Fruit fly (Drosophila melanogaster) whole organism, wandering third instar larva: ENCODE measurements around the gene CG31680.

Experiments
- Abd-B ChIP-seq: fragments of >200 bp; optimal IDR thresholded peaks from 2 replicates; lab custom pipeline; 2017; ENCODE audit warnings: missing biosample characterization, missing genetic modification characterization
- CG32264 ChIP-seq: fragments of 200-800 bp; sonication (Bioruptor generic); optimal IDR thresholded peaks from 2 replicates; lab custom pipeline; 2016; ENCODE audit warnings: missing biosample characterization, missing genetic modification characterization
- CG9705 ChIP-seq: fragments of 200-800 bp; sonication (Bioruptor generic); optimal IDR thresholded peaks from 2 replicates; lab custom pipeline; 2018; ENCODE audit warnings: missing biosample characterization, mild to moderate bottlenecking, missing genetic modification characterization
- CrebA ChIP-seq: fragments of 200-800 bp; sonication (Bioruptor generic); optimal IDR thresholded peaks from 2 replicates; lab custom pipeline; 2016; ENCODE audit warnings: missing biosample characterization, mild to moderate bottlenecking, missing genetic modification characterization, borderline replicate concordance
- Dfd ChIP-seq: fragments of >200 bp; optimal IDR thresholded peaks from 2 replicates; lab custom pipeline; 2017; ENCODE audit warnings: missing biosample characterization, missing genetic modification characterization
- Dif ChIP-seq: fragments of 200-275, 200-300 bp; sonication (Bioruptor generic); optimal IDR thresholded peaks from 2 replicates; lab custom pipeline; 2018; ENCODE audit warnings: missing biosample characterization, missing genetic modification characterization; ENCODE audit not compliant: partially characterized antibody
- GATAd ChIP-seq: sonication (Bioruptor generic); optimal IDR thresholded peaks from 2 replicates; lab custom pipeline; 2016; ENCODE audit warnings: missing biosample characterization, missing genetic modification characterization
- HLH106 ChIP-seq: fragments of 200-800 bp; optimal IDR thresholded peaks from 3 replicates; lab custom pipeline; 2019; ENCODE audit warnings: missing biosample characterization, mild to moderate bottlenecking, missing genetic modification characterization, moderate library complexity
- Hnf4 ChIP-seq: fragments of 200-800 bp; sonication (Bioruptor generic); optimal IDR thresholded peaks from 2 replicates; lab custom pipeline; 2016; ENCODE audit warnings: missing biosample characterization, mild to moderate bottlenecking, missing genetic modification characterization
- Hr78 ChIP-seq: fragments of >200 bp; optimal IDR thresholded peaks from 2 replicates; lab custom pipeline; 2017; ENCODE audit warnings: missing biosample characterization, missing genetic modification characterization
- Hr83 ChIP-seq: fragments of 200-300 bp; sonication (Bioruptor generic); optimal IDR thresholded peaks from 2 replicates; lab custom pipeline; 2016; ENCODE audit warnings: missing biosample characterization, mild to moderate bottlenecking, missing genetic modification characterization, moderate library complexity; ENCODE audit not compliant: poor library complexity, severe bottlenecking
- Jra ChIP-seq: sonication (Bioruptor generic); optimal IDR thresholded peaks from 2 replicates; lab custom pipeline; 2016; ENCODE audit warnings: missing biosample characterization, missing genetic modification characterization
- Mio ChIP-seq: sonication (Bioruptor generic); optimal IDR thresholded peaks from 2 replicates; lab custom pipeline; 2016; ENCODE audit warnings: missing biosample characterization, missing genetic modification characterization
- Myc ChIP-seq: fragments of >200 bp; optimal IDR thresholded peaks from 2 replicates; lab custom pipeline; 2017
- N ChIP-seq: fragments of >200 bp; optimal IDR thresholded peaks from 2 replicates; lab custom pipeline; 2018; ENCODE audit warnings: missing biosample characterization, missing external identifiers, missing genetic modification characterization
- OdsH ChIP-seq: fragments of 200-800 bp; sonication (Bioruptor generic); optimal IDR thresholded peaks from 2 replicates; lab custom pipeline; 2016; ENCODE audit warnings: missing biosample characterization, mild to moderate bottlenecking, missing genetic modification characterization
- Rel ChIP-seq, 2 experiments: fragments of 200-800 bp; sonication (Bioruptor generic) in 1 of 2; optimal IDR thresholded peaks; 2 replicates in 1 of 2; 3 replicates in 1 of 2; lab custom pipeline; 2016 to 2019; ENCODE audit warnings: mild to moderate bottlenecking in 2 of 2, missing biosample characterization in 2 of 2, missing genetic modification characterization in 2 of 2, moderate library complexity in 1 of 2
- Sp1 ChIP-seq: fragments of 200-800 bp; sonication (Bioruptor generic); optimal IDR thresholded peaks from 3 replicates; lab custom pipeline; 2019; ENCODE audit warnings: missing biosample characterization, mild to moderate bottlenecking, missing genetic modification characterization, moderate library complexity
- Vsx2 ChIP-seq: fragments of 200-300, 225-300 bp; sonication (Bioruptor generic); optimal IDR thresholded peaks from 2 replicates; lab custom pipeline; 2018; ENCODE audit warnings: missing biosample characterization, missing genetic modification characterization; ENCODE audit not compliant: partially characterized antibody
- br ChIP-seq: fragments of 200-800 bp; sonication (Bioruptor generic); optimal IDR thresholded peaks from 2 replicates; lab custom pipeline; 2016; ENCODE audit warnings: missing biosample characterization, missing genetic modification characterization
- brk ChIP-seq: fragments of 200-800 bp; sonication (Bioruptor generic); optimal IDR thresholded peaks from 2 replicates; lab custom pipeline; 2016; ENCODE audit warnings: missing biosample characterization, mild to moderate bottlenecking, missing genetic modification characterization
- dl ChIP-seq, 2 experiments: fragments of 175-275, 200-275 bp in 1 of 2; fragments of 200-275 bp in 1 of 2; sonication (Bioruptor generic); optimal IDR thresholded peaks; lab custom pipeline; 2018; ENCODE audit warnings: mild to moderate bottlenecking in 2 of 2, missing biosample characterization in 2 of 2, missing genetic modification characterization in 2 of 2, moderate library complexity in 2 of 2; ENCODE audit not compliant: partially characterized antibody in 2 of 2, insufficient read depth in 1 of 2
- dmrt93B ChIP-seq: fragments of 200-800 bp; sonication (Bioruptor generic); optimal IDR thresholded peaks from 2 replicates; lab custom pipeline; 2018; ENCODE audit warnings: missing biosample characterization, mild to moderate bottlenecking, missing genetic modification characterization
- dsf ChIP-seq: sonication (Bioruptor generic); optimal IDR thresholded peaks from 2 replicates; lab custom pipeline; 2016; ENCODE audit warnings: missing biosample characterization, missing genetic modification characterization, borderline replicate concordance
- ey ChIP-seq: fragments of 200-800 bp; sonication (Bioruptor generic); optimal IDR thresholded peaks from 2 replicates; lab custom pipeline; 2016; ENCODE audit warnings: missing biosample characterization, missing genetic modification characterization
- foxo ChIP-seq, 2 experiments: fragments of 200-800 bp; sonication (Bioruptor generic); optimal IDR thresholded peaks; 2 replicates in 1 of 2; 3 replicates in 1 of 2; lab custom pipeline; 2016 to 2017; ENCODE audit warnings: missing biosample characterization in 2 of 2, missing genetic modification characterization in 2 of 2
- fru ChIP-seq: fragments of 200-800 bp; sonication (Bioruptor generic); optimal IDR thresholded peaks from 3 replicates; lab custom pipeline; 2016; ENCODE audit warnings: missing biosample characterization, mild to moderate bottlenecking, missing genetic modification characterization
- h ChIP-seq: fragments of 200-800 bp; sonication (Bioruptor generic); optimal IDR thresholded peaks from 3 replicates; lab custom pipeline; 2016; ENCODE audit warnings: missing biosample characterization, mild to moderate bottlenecking, missing genetic modification characterization
- jim ChIP-seq: fragments of 175-275, 200-325 bp; sonication (Bioruptor generic); optimal IDR thresholded peaks from 2 replicates; lab custom pipeline; 2016; ENCODE audit warnings: missing biosample characterization, mild to moderate bottlenecking, missing genetic modification characterization
- lola ChIP-seq: fragments of >200 bp; optimal IDR thresholded peaks from 2 replicates; lab custom pipeline; 2017; ENCODE audit warnings: missing biosample characterization, missing genetic modification characterization
- pan ChIP-seq: fragments of >200 bp; optimal IDR thresholded peaks from 2 replicates; lab custom pipeline; 2017
- psq ChIP-seq: fragments of 200-800 bp; sonication (Bioruptor generic); optimal IDR thresholded peaks from 3 replicates; lab custom pipeline; 2017; ENCODE audit warnings: missing biosample characterization, mild to moderate bottlenecking, missing genetic modification characterization, moderate library complexity
- rgr ChIP-seq: fragments of 200-800 bp; sonication (Bioruptor generic); optimal IDR thresholded peaks from 3 replicates; lab custom pipeline; 2016; ENCODE audit warnings: missing biosample characterization, mild to moderate bottlenecking, missing genetic modification characterization
- sage ChIP-seq: fragments of 200-800 bp; sonication (Bioruptor generic); optimal IDR thresholded peaks from 2 replicates; lab custom pipeline; 2016; ENCODE audit warnings: missing biosample characterization, mild to moderate bottlenecking, missing genetic modification characterization
- sv ChIP-seq: fragments of 200-800 bp; sonication (Bioruptor generic); optimal IDR thresholded peaks from 3 replicates; lab custom pipeline; 2016; ENCODE audit warnings: missing biosample characterization, missing genetic modification characterization
- usp ChIP-seq: fragments of >200 bp; optimal IDR thresholded peaks from 2 replicates; lab custom pipeline; 2017; ENCODE audit warnings: missing biosample characterization, missing genetic modification characterization
- woc ChIP-seq: sonication (Bioruptor generic); optimal IDR thresholded peaks from 2 replicates; lab custom pipeline; 2016; ENCODE audit warnings: missing biosample characterization, mild to moderate bottlenecking, missing genetic modification characterization

Gene CG31680

DNA sequence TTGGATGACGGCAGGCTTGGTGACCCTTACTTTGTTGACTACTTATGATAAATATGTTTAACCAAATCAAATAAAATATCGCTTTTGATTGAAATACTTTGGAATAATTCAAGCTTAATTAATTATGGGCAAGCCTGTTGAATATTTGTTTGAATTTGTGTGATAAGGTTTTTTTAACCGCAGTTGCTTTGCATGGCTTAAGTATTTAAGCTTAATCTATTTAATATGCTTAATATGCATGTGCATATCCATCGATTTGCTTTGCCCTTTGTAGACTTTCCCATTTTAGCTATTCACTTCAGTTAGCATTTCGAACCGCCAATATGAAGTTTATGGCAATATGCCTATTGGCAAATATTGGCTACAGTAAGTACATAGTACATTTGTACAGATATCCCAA lies 696 bp downstream of the CG31680 start, which contains the start of gene Sfp38D:
Sfp38D (plus strand) TSS at position 301 of the 400 bp plus-strand sequence.
- TF ChIP-seq dsf (GFP tag; lab: Kevin White, UChicago) (no peak), dmrt93B (no peak), lola (no peak), Dif (no peak), CG9705 (GFP tag; lab: Kevin White, UChicago) (no peak), Abd-B (GFP tag; lab: Kevin White, UChicago) (no peak), Mio (GFP tag; lab: Kevin White, UChicago) (no peak), ey (GFP tag; lab: Kevin White, UChicago) (no peak), Jra (GFP tag; lab: Kevin White, UChicago) (no peak)

dm6 chr2L:20643144-20643543 lies 3.2 kb downstream of the CG31680 start, which contains the start of gene CG17470:
CG17470 (minus strand) TSS chr2L:20643244.
- TF ChIP-seq Vsx2 (GFP tag; lab: Kevin White, UChicago) = no peak
- TF ChIP-seq Dif = no peak
- TF ChIP-seq h (GFP tag; lab: Kevin White, UChicago) = no peak
- no peak for TF ChIP-seq Jra (GFP tag; lab: Kevin White, UChicago)
- TF ChIP-seq lola = no peak
- TF ChIP-seq CG32264 = no peak
- TF ChIP-seq Sp1 (GFP tag; lab: Kevin White, UChicago) = no peak
- TF ChIP-seq Myc (lab: Kevin White, UChicago) = no peak
- no peak for TF ChIP-seq CG9705 (GFP tag; lab: Kevin White, UChicago)
- no peak for TF ChIP-seq GATAd (GFP tag; lab: Kevin White, UChicago)
- TF ChIP-seq N = no peak
- no peak for TF ChIP-seq rgr (GFP tag; lab: Kevin White, UChicago)
- TF ChIP-seq brk (GFP tag; lab: Kevin White, UChicago) = no peak

DNA sequence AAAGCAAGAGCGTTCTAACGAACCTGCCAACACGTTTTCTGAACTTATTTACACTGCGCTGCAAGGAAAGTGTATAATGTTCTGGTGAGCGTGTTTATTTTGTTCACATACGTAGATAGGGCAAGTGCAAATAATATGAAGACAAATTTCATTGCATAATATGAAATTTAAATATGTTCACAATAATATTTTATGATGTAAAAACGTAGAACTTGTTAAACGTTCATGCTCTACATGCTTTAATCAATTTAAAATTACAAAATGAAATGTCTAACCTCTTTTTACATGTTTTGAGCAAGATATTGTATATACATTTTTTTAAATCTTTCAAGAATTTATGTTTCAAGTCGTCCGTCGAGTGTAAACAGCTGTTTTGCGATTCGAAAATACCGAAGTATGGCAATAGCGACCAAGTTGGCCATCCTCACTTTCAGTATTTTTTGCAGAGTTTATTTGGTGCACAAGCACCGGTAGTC lies 5.5 kb downstream of the CG31680 start, which contains the start of the genes phr6-4 and CG2608:
phr6-4 (minus strand) TSS at position 398 of the 476 bp plus-strand sequence.
CG2608 (plus strand) TSS at position 429 of the 476 bp plus-strand sequence.
- peak; percentile 93 for TF ChIP-seq rgr (GFP tag; lab: Kevin White, UChicago)
- TF ChIP-seq Rel (GFP tag; optimal IDR thresholded peaks at IDR 0.05; lab: Kevin White, UChicago) = no peak
- TF ChIP-seq Rel (tag; optimal IDR thresholded peaks at IDR 0.05; lab: Kevin White, UChicago) = peak; percentile 68
- peak; percentile 91 for TF ChIP-seq h (GFP tag; lab: Kevin White, UChicago)
- TF ChIP-seq usp (GFP tag; lab: Kevin White, UChicago) = no peak
- TF ChIP-seq CrebA (GFP tag; lab: Kevin White, UChicago) = no peak
- TF ChIP-seq Jra (GFP tag; lab: Kevin White, UChicago) = peak; percentile 80
- peak; percentile 53 for TF ChIP-seq GATAd (GFP tag; lab: Kevin White, UChicago)
- peak; percentile 95 for TF ChIP-seq HLH106
- TF ChIP-seq pan (lab: Kevin White, UChicago) = no peak
- TF ChIP-seq CG32264 = peak; percentile 58
- TF ChIP-seq Sp1 (GFP tag; lab: Kevin White, UChicago) = peak; percentile 94
- no peak for TF ChIP-seq Abd-B (GFP tag; lab: Kevin White, UChicago)
- peak in 1 of 2 experiments; percentile 95 for TF ChIP-seq foxo (GFP tag; optimal IDR thresholded peaks at IDR 0.05; lab: Kevin White, UChicago)
- TF ChIP-seq woc = peak; percentile 80
- TF ChIP-seq Mio (GFP tag; lab: Kevin White, UChicago) = peak; percentile 59
- no peak for TF ChIP-seq dl (GFP tag; optimal IDR thresholded peaks at IDR 0.05; lab: Kevin White, UChicago; ENCODE audit: insufficient read depth in 1 of 2, partially characterized antibody in 2 of 2)
- TF ChIP-seq CG9705 (GFP tag; lab: Kevin White, UChicago) = peak; percentile 87
- TF ChIP-seq Hnf4 (GFP tag; lab: Kevin White, UChicago) = peak; percentile 82
- peak; percentile 91 for TF ChIP-seq OdsH (GFP tag; lab: Kevin White, UChicago)
- TF ChIP-seq Hr83 (GFP tag; lab: Kevin White, UChicago) = peak; percentile 56
- TF ChIP-seq sv (GFP tag; lab: Kevin White, UChicago) = peak; percentile 84
- no peak for TF ChIP-seq jim (GFP tag; lab: Kevin White, UChicago)
- peak; percentile 87 for TF ChIP-seq br (GFP tag; lab: Kevin White, UChicago)
- TF ChIP-seq fru (GFP tag; lab: Kevin White, UChicago) = peak; percentile 91
- TF ChIP-seq sage (GFP tag; lab: Kevin White, UChicago) = no peak
- peak; percentile 85 for TF ChIP-seq psq (GFP tag; lab: Kevin White, UChicago)
- TF ChIP-seq Hr78 (GFP tag; lab: Kevin White, UChicago) = no peak
- no peak for TF ChIP-seq lola
- peak; percentile 88 for TF ChIP-seq ey (GFP tag; lab: Kevin White, UChicago)
- peak; percentile 92 for TF ChIP-seq brk (GFP tag; lab: Kevin White, UChicago)
- peak; percentile 60 for TF ChIP-seq dsf (GFP tag; lab: Kevin White, UChicago)
- TF ChIP-seq Myc (lab: Kevin White, UChicago) = peak; percentile 15
- no peak for TF ChIP-seq Dfd (GFP tag; lab: Kevin White, UChicago)
